Worm (Caenorhabditis elegans) whole organism, late embryonic: ENCODE measurements around the gene taf-7.2.

Source experiments
- C08G9.2 ChIP-seq: sonication (generic microtip); optimal IDR thresholded peaks from 2 replicates; lab custom pipeline; 2016; ENCODE audit warnings: mild to moderate bottlenecking, missing genetic modification characterization, moderate library complexity, missing compliant biosample characterization
- C38D4.7 ChIP-seq: fragments of 200-800 bp; sonication (Bioruptor generic); optimal IDR thresholded peaks from 2 replicates; lab custom pipeline; 2018; ENCODE audit warnings: mild to moderate bottlenecking, missing genetic modification characterization, moderate library complexity, missing compliant biosample characterization
- K02D7.2 ChIP-seq: sonication (generic microtip); optimal IDR thresholded peaks from 2 replicates; lab custom pipeline; 2017; ENCODE audit warnings: mild to moderate bottlenecking, missing genetic modification characterization, missing compliant biosample characterization
- K09A11.1 ChIP-seq: sonication (generic microtip); optimal IDR thresholded peaks from 2 replicates; lab custom pipeline; 2017; ENCODE audit warnings: antibody characterized with exemption, mild to moderate bottlenecking, missing genetic modification characterization, missing compliant biosample characterization; ENCODE audit not compliant: insufficient read depth
- ahr-1 ChIP-seq: sonication (generic microtip); optimal IDR thresholded peaks from 2 replicates; lab custom pipeline; 2016; ENCODE audit warnings: missing genetic modification characterization, missing compliant biosample characterization
- ceh-14 ChIP-seq: sonication (generic microtip); optimal IDR thresholded peaks from 2 replicates; lab custom pipeline; 2016; ENCODE audit warnings: missing genotype, missing genetic modification characterization, missing compliant biosample characterization
- ceh-19 ChIP-seq: fragments of 200-800 bp; sonication (Bioruptor generic); optimal IDR thresholded peaks from 2 replicates; lab custom pipeline; 2018; ENCODE audit warnings: mild to moderate bottlenecking, missing genetic modification characterization, missing compliant biosample characterization
- ceh-22 ChIP-seq: sonication (generic microtip); optimal IDR thresholded peaks from 2 replicates; lab custom pipeline; 2017; ENCODE audit warnings: missing biosample characterization, missing genetic modification characterization
- ceh-24 ChIP-seq: sonication (generic microtip); optimal IDR thresholded peaks from 2 replicates; lab custom pipeline; 2016; ENCODE audit warnings: mild to moderate bottlenecking, missing genetic modification characterization, missing compliant biosample characterization
- ceh-30 ChIP-seq: fragments of 150-350 bp; optimal IDR thresholded peaks from 2 replicates; lab custom pipeline; 2014; ENCODE audit warnings: missing biosample characterization, missing genetic modification characterization
- ceh-31 ChIP-seq: sonication (generic microtip); optimal IDR thresholded peaks from 2 replicates; lab custom pipeline; 2016; ENCODE audit warnings: missing genetic modification characterization, missing compliant biosample characterization
- ceh-34 ChIP-seq: sonication (generic microtip); optimal IDR thresholded peaks from 2 replicates; lab custom pipeline; 2016; ENCODE audit warnings: mild to moderate bottlenecking, missing genetic modification characterization, missing compliant biosample characterization
- ceh-45 ChIP-seq: fragments of 200-800 bp; sonication (Bioruptor generic); IDR thresholded peaks from 2 replicates; pipeline ENCODE4 v1.3.6; 2022; ENCODE audit warnings: missing genetic modification reagents, missing genetic modification characterization, missing compliant biosample characterization
- ceh-6 ChIP-seq: fragments of 200-800 bp; sonication (Bioruptor generic); optimal IDR thresholded peaks from 2 replicates; lab custom pipeline; 2018; ENCODE audit warnings: mild to moderate bottlenecking, missing genetic modification characterization, missing compliant biosample characterization
- ceh-9 ChIP-seq: sonication (generic microtip); optimal IDR thresholded peaks from 2 replicates; lab custom pipeline; 2016; ENCODE audit warnings: mild to moderate bottlenecking, missing genetic modification characterization, inconsistent platforms, missing compliant biosample characterization
- che-1 ChIP-seq: sonication (generic microtip); optimal IDR thresholded peaks from 2 replicates; lab custom pipeline; 2016; ENCODE audit warnings: mild to moderate bottlenecking, missing genetic modification characterization, missing compliant biosample characterization
- dmd-4 ChIP-seq: sonication (generic microtip); optimal IDR thresholded peaks from 2 replicates; lab custom pipeline; 2016; ENCODE audit warnings: borderline replicate concordance, missing genetic modification characterization, missing compliant biosample characterization
- dve-1 ChIP-seq: sonication (generic microtip); optimal IDR thresholded peaks from 2 replicates; lab custom pipeline; 2017; ENCODE audit warnings: antibody characterized with exemption, mild to moderate bottlenecking, missing genetic modification characterization, missing compliant biosample characterization
- elt-2 ChIP-seq: sonication (generic microtip); optimal IDR thresholded peaks from 2 replicates; lab custom pipeline; 2016; ENCODE audit warnings: missing genetic modification reagents, missing genetic modification characterization, missing compliant biosample characterization
- elt-4 ChIP-seq: sonication (generic microtip); optimal IDR thresholded peaks from 2 replicates; lab custom pipeline; 2016; ENCODE audit warnings: missing genetic modification characterization, missing compliant biosample characterization
- fkh-6 ChIP-seq: sonication (generic microtip); optimal IDR thresholded peaks from 2 replicates; lab custom pipeline; 2016; ENCODE audit warnings: missing genetic modification characterization, missing compliant biosample characterization
- gmeb-2 ChIP-seq: sonication (generic microtip); optimal IDR thresholded peaks from 2 replicates; lab custom pipeline; 2016; ENCODE audit warnings: missing genetic modification characterization, inconsistent platforms, missing compliant biosample characterization
- hlh-13 ChIP-seq: fragments of 200-800 bp; sonication (Bioruptor generic); optimal IDR thresholded peaks from 2 replicates; lab custom pipeline; 2018; ENCODE audit warnings: mild to moderate bottlenecking, missing genetic modification characterization, missing compliant biosample characterization
- hlh-15 ChIP-seq: sonication (generic microtip); optimal IDR thresholded peaks from 2 replicates; lab custom pipeline; 2016; ENCODE audit warnings: missing genetic modification characterization, missing compliant biosample characterization
- hlh-6 ChIP-seq: sonication (generic microtip); optimal IDR thresholded peaks from 2 replicates; lab custom pipeline; 2016; ENCODE audit warnings: missing genotype, missing genetic modification characterization, missing compliant biosample characterization
- hlh-8 ChIP-seq: sonication (generic microtip); optimal IDR thresholded peaks from 2 replicates; lab custom pipeline; 2016; ENCODE audit warnings: missing genotype, missing genetic modification characterization, missing compliant biosample characterization
- lim-6 ChIP-seq: sonication (generic microtip); optimal IDR thresholded peaks from 2 replicates; lab custom pipeline; 2016; ENCODE audit warnings: missing genetic modification characterization, missing compliant biosample characterization
- madf-2 ChIP-seq: sonication (generic microtip); optimal IDR thresholded peaks from 2 replicates; lab custom pipeline; 2017; ENCODE audit warnings: missing genetic modification characterization, missing compliant biosample characterization
- nfya-1 ChIP-seq: sonication (generic microtip); optimal IDR thresholded peaks from 2 replicates; lab custom pipeline; 2017; ENCODE audit warnings: missing genetic modification characterization, mild to moderate bottlenecking, missing compliant biosample characterization, antibody characterized with exemption, moderate library complexity
- nhr-11 ChIP-seq: fragments of 150-350 bp; optimal IDR thresholded peaks from 2 replicates; lab custom pipeline; 2014; ENCODE audit warnings: missing biosample characterization, missing genetic modification characterization
- nhr-232 ChIP-seq: sonication (generic microtip); optimal IDR thresholded peaks from 2 replicates; lab custom pipeline; 2016; ENCODE audit warnings: missing genetic modification characterization, missing compliant biosample characterization
- npax-4 ChIP-seq: sonication (generic microtip); optimal IDR thresholded peaks from 2 replicates; lab custom pipeline; 2016; ENCODE audit warnings: missing genetic modification characterization, missing compliant biosample characterization
- odd-2 ChIP-seq: sonication (generic microtip); optimal IDR thresholded peaks from 2 replicates; lab custom pipeline; 2017; ENCODE audit warnings: antibody characterized with exemption, mild to moderate bottlenecking, missing genetic modification characterization, missing compliant biosample characterization
- pat-9 ChIP-seq: fragments of 200-800 bp; sonication (Bioruptor generic); optimal IDR thresholded peaks from 2 replicates; lab custom pipeline; 2018; ENCODE audit warnings: mild to moderate bottlenecking, missing genetic modification characterization, moderate library complexity, missing compliant biosample characterization
- pha-2 ChIP-seq: sonication (generic microtip); optimal IDR thresholded peaks from 2 replicates; lab custom pipeline; 2017; ENCODE audit warnings: mild to moderate bottlenecking, missing genetic modification characterization, missing compliant biosample characterization
- pha-4 ChIP-seq: fragments of 150-350 bp; optimal IDR thresholded peaks from 2 replicates; lab custom pipeline; 2018; ENCODE audit warnings: missing biosample characterization, missing genetic modification reagents, missing genetic modification characterization
- pqm-1 ChIP-seq: sonication (generic microtip); optimal IDR thresholded peaks from 2 replicates; lab custom pipeline; 2016; ENCODE audit warnings: missing genetic modification characterization, missing compliant biosample characterization
- ref-2 ChIP-seq: sonication (generic microtip); optimal IDR thresholded peaks from 2 replicates; lab custom pipeline; 2016; ENCODE audit warnings: missing genetic modification characterization, missing compliant biosample characterization
- rnt-1 ChIP-seq: sonication (generic microtip); optimal IDR thresholded peaks from 2 replicates; lab custom pipeline; 2016; ENCODE audit warnings: missing genetic modification characterization, missing compliant biosample characterization
- sdc-2 ChIP-seq: sonication (generic microtip); optimal IDR thresholded peaks from 2 replicates; lab custom pipeline; 2016; ENCODE audit warnings: missing genotype, missing genetic modification characterization, missing compliant biosample characterization
- sox-2 ChIP-seq: fragments of 200-800 bp; sonication (Bioruptor generic); IDR thresholded peaks from 2 replicates; pipeline ENCODE4 v1.3.6; 2022; ENCODE audit warnings: missing genetic modification reagents, missing genetic modification characterization, missing compliant biosample characterization
- sox-4 ChIP-seq: sonication (generic microtip); optimal IDR thresholded peaks from 2 replicates; lab custom pipeline; 2017; ENCODE audit warnings: mild to moderate bottlenecking, missing genetic modification characterization, inconsistent platforms, missing compliant biosample characterization
- syd-9 ChIP-seq: sonication (generic microtip); optimal IDR thresholded peaks from 2 replicates; lab custom pipeline; 2016; ENCODE audit warnings: mild to moderate bottlenecking, missing genetic modification characterization, moderate library complexity, missing compliant biosample characterization
- tbx-2 ChIP-seq: sonication (generic microtip); optimal IDR thresholded peaks from 2 replicates; lab custom pipeline; 2016; ENCODE audit warnings: missing genetic modification characterization, missing compliant biosample characterization
- tbx-7 ChIP-seq: sonication (generic microtip); optimal IDR thresholded peaks from 2 replicates; lab custom pipeline; 2016; ENCODE audit warnings: missing genotype, missing genetic modification characterization, missing compliant biosample characterization
- ttx-3 ChIP-seq: sonication (generic microtip); optimal IDR thresholded peaks from 2 replicates; lab custom pipeline; 2016; ENCODE audit warnings: missing genetic modification reagents, missing genetic modification characterization, missing compliant biosample characterization
- unc-3 ChIP-seq, 2 experiments: fragments of 200-800 bp in 1 of 2; sonication (Bioruptor generic) in 1 of 2; sonication (generic microtip) in 1 of 2; conservative IDR thresholded peaks in 1 of 2; optimal IDR thresholded peaks in 1 of 2; 2 replicates each; pipeline versions ENCODE4 v1.3.6 to Lab custom; 2016 to 2022; ENCODE audit warnings: missing compliant biosample characterization in 2 of 2, missing genetic modification characterization in 2 of 2, missing genetic modification reagents in 1 of 2
- unc-42 ChIP-seq: sonication (generic microtip); optimal IDR thresholded peaks from 2 replicates; lab custom pipeline; 2016; ENCODE audit warnings: missing genotype, missing genetic modification characterization, missing compliant biosample characterization
- unc-55 ChIP-seq: sonication (generic microtip); optimal IDR thresholded peaks from 2 replicates; lab custom pipeline; 2017; ENCODE audit warnings: missing biosample characterization, missing genetic modification reagents, missing genetic modification characterization
- unc-86 ChIP-seq: sonication (generic microtip); optimal IDR thresholded peaks from 2 replicates; lab custom pipeline; 2016; ENCODE audit warnings: missing genetic modification characterization, missing compliant biosample characterization
- zip-5 ChIP-seq: sonication (generic microtip); optimal IDR thresholded peaks from 2 replicates; lab custom pipeline; 2016; ENCODE audit warnings: missing genetic modification characterization, missing compliant biosample characterization
- ztf-16 ChIP-seq: sonication (generic microtip); optimal IDR thresholded peaks from 2 replicates; lab custom pipeline; 2017; ENCODE audit warnings: missing genetic modification characterization, missing compliant biosample characterization

The taf-7.2 gene

ce11 chrIII:12687872-12688375, 14.7 kb upstream of the taf-7.2 start, which contains the start of the genes rsp-3 and spin-4 (continued):
- TF ChIP-seq odd-2 (tag; lab: Kevin White, UChicago) (no peak), syd-9 (tag; lab: Kevin White, UChicago) (no peak), npax-4 (tag; lab: Kevin White, UChicago) (no peak), zip-5 (tag; lab: Kevin White, UChicago) (no peak), nfya-1 (tag; lab: Kevin White, UChicago) (peak; percentile 79), hlh-15 (no peak), hlh-13 (GFP tag; lab: Kevin White, UChicago) (no peak), ceh-34 (peak; percentile 53), ceh-22 (no peak), madf-2 (tag; lab: Kevin White, UChicago) (no peak), ceh-9 (tag; lab: Kevin White, UChicago) (no peak), ztf-16 (tag; lab: Kevin White, UChicago) (no peak), dve-1 (tag; lab: Kevin White, UChicago) (no peak), hlh-6 (tag; lab: Kevin White, UChicago) (no peak), elt-4 (tag; lab: Kevin White, UChicago) (no peak), nhr-11 (no peak), unc-86 (tag; lab: Kevin White, UChicago) (peak; percentile 8), sox-4 (tag; lab: Kevin White, UChicago) (no peak), ref-2 (peak; percentile 29), ceh-6 (GFP tag; lab: Kevin White, UChicago) (no peak), elt-2 (no peak), sox-2 (GFP tag; lab: Robert Waterston, UW) (no peak), fkh-6 (no peak), pha-2 (no peak), ceh-31 (tag; lab: Kevin White, UChicago) (peak; percentile 37), tbx-7 (tag; lab: Kevin White, UChicago) (no peak), che-1 (tag; lab: Kevin White, UChicago) (no peak), unc-42 (tag; lab: Kevin White, UChicago) (peak; percentile 54), hlh-8 (tag; lab: Kevin White, UChicago) (no peak), ceh-45 (GFP tag; lab: Robert Waterston, UW) (no peak), ttx-3 (no peak), pat-9 (tag; lab: Kevin White, UChicago) (no peak), ceh-24 (tag; lab: Kevin White, UChicago) (no peak), lim-6 (no peak), ahr-1 (no peak), C08G9.2 (tag; lab: Kevin White, UChicago) (no peak), unc-55 (no peak), gmeb-2 (tag; lab: Kevin White, UChicago) (no peak), sdc-2 (no peak), pha-4 (tag; lab: Kevin White, UChicago) (no peak), C38D4.7 (GFP tag; lab: Kevin White, UChicago) (no peak), nhr-232 (tag; lab: Kevin White, UChicago) (no peak), unc-3 (GFP tag; conservative IDR thresholded peaks at IDR 0.05; lab: Robert Waterston, UW) (no peak), unc-3 (tag; optimal IDR thresholded peaks at IDR 0.05; lab: Kevin White, UChicago) (no peak), ceh-30 (tag; lab: Kevin White, UChicago) (no peak), dmd-4 (tag; lab: Kevin White, UChicago) (no peak), pqm-1 (no peak), ceh-14 (no peak), tbx-2 (tag; lab: Kevin White, UChicago) (peak; percentile 29), K09A11.1 (tag; lab: Kevin White, UChicago) (peak; percentile 32), ceh-19 (GFP tag; lab: Kevin White, UChicago) (no peak), rnt-1 (tag; lab: Kevin White, UChicago) (peak; percentile 6), K02D7.2 (tag; lab: Kevin White, UChicago) (no peak)
